ENCODE assay signal across 4 fruit fly cellular contexts in genomic region chr3L:3124519-3124918, dm6.
TF ChIP-seq lines count a peak whose summit lies in the region.

No protein-coding gene starts in this region.

- no peak for TF ChIP-seq CTCF in whole organism, embryonic (GFP tag; optimal IDR thresholded peaks at IDR 0.05; lab: Kevin White, UChicago)

TF ChIP-seq in whole organism, adult, 20 proteins besides CTCF, POLR2A, EP300 and RAD21:
- no peak for TF ChIP-seq Crg-1 (GFP tag; optimal IDR thresholded peaks at IDR 0.05; lab: Kevin White, UChicago)
- peak; percentile 4 for TF ChIP-seq cic (GFP tag; optimal IDR thresholded peaks at IDR 0.05; lab: Kevin White, UChicago)
- TF ChIP-seq tj (GFP tag; optimal IDR thresholded peaks at IDR 0.05; lab: Kevin White, UChicago) = peak; percentile 96
- no peak for TF ChIP-seq toe (GFP tag; optimal IDR thresholded peaks at IDR 0.05; lab: Kevin White, UChicago)

TF ChIP-seq in whole organism, embryonic, 481 proteins besides CTCF, POLR2A, EP300 and RAD21:
- no peak for TF ChIP-seq GATAe (GFP tag; conservative IDR thresholded peaks at IDR 0.05; lab: Robert Waterston, UW)
- no peak for TF ChIP-seq Chrac-16 (GFP tag; optimal IDR thresholded peaks at IDR 0.05; lab: Kevin White, UChicago)
- no peak for TF ChIP-seq CG4707 (GFP tag; optimal IDR thresholded peaks at IDR 0.05; lab: Kevin White, UChicago)
- TF ChIP-seq Oaz (GFP tag; IDR thresholded peaks at IDR 0.05; lab: Robert Waterston, UW) = 0 out of 2 replicates have a peak, but pooled peaks have one; percentile 16
- TF ChIP-seq grau (tag; optimal IDR thresholded peaks at IDR 0.05; lab: Kevin White, UChicago) = peak; percentile 45
- TF ChIP-seq Kr (GFP tag; optimal IDR thresholded peaks at IDR 0.05; lab: Kevin White, UChicago) = no peak
- TF ChIP-seq CG16813 (GFP tag; IDR thresholded peaks at IDR 0.05; lab: Robert Waterston, UW; ENCODE audit: partially characterized antibody) = no peak
- TF ChIP-seq Bteb2 (GFP tag; optimal IDR thresholded peaks at IDR 0.05; lab: Kevin White, UChicago) = no peak
- no peak for TF ChIP-seq zfh1 (GFP tag; IDR thresholded peaks at IDR 0.05; lab: Robert Waterston, UW)
- no peak for TF ChIP-seq CG7357 (GFP tag; IDR thresholded peaks at IDR 0.05; lab: Robert Waterston, UW)
- no peak for TF ChIP-seq amos (GFP tag; IDR thresholded peaks at IDR 0.05; lab: Robert Waterston, UW; ENCODE audit: partially characterized antibody)
- peak; percentile 66 for TF ChIP-seq Med (GFP tag; lab: Kevin White, UChicago)
- TF ChIP-seq gcm2 (GFP tag; optimal IDR thresholded peaks at IDR 0.05; lab: Kevin White, UChicago) = no peak
- TF ChIP-seq sens-2 (GFP tag; IDR thresholded peaks at IDR 0.05; lab: Robert Waterston, UW) = no peak

TF ChIP-seq in whole organism, prepupa, 60 proteins besides CTCF, POLR2A, EP300 and RAD21 (continues in another document):
- TF ChIP-seq Hr39 (GFP tag; optimal IDR thresholded peaks at IDR 0.05; lab: Kevin White, UChicago) (no peak), CG6276 (GFP tag; optimal IDR thresholded peaks at IDR 0.05; lab: Kevin White, UChicago) (no peak), esn (GFP tag; optimal IDR thresholded peaks at IDR 0.05; lab: Kevin White, UChicago) (peak; percentile 23), CG15336 (GFP tag; IDR thresholded peaks at IDR 0.05; lab: Robert Waterston, UW) (no peak), Gug (GFP tag; IDR thresholded peaks at IDR 0.05; lab: Robert Waterston, UW) (no peak), CG11294 (GFP tag; IDR thresholded peaks at IDR 0.05; lab: Robert Waterston, UW) (no peak), CG34406 (GFP tag; optimal IDR thresholded peaks at IDR 0.05; lab: Kevin White, UChicago) (no peak), achi (GFP tag; optimal IDR thresholded peaks at IDR 0.05; lab: Kevin White, UChicago) (peak; percentile 7), Sox102F (GFP tag; optimal IDR thresholded peaks at IDR 0.05; lab: Kevin White, UChicago) (no peak), acj6 (GFP tag; optimal IDR thresholded peaks at IDR 0.05; lab: Kevin White, UChicago) (no peak), CG3032 (tag; optimal IDR thresholded peaks at IDR 0.05; lab: Kevin White, UChicago) (no peak), Ets21C (GFP tag; optimal IDR thresholded peaks at IDR 0.05; lab: Kevin White, UChicago) (no peak), CG10631 (GFP tag; optimal IDR thresholded peaks at IDR 0.05; lab: Kevin White, UChicago) (no peak), CG8119 (GFP tag; IDR thresholded peaks at IDR 0.05; lab: Robert Waterston, UW) (no peak), vri (GFP tag; optimal IDR thresholded peaks at IDR 0.05; lab: Kevin White, UChicago) (no peak), Smox (GFP tag; optimal IDR thresholded peaks at IDR 0.05; lab: Kevin White, UChicago) (peak; percentile 4), CG11902 (GFP tag; optimal IDR thresholded peaks at IDR 0.05; lab: Kevin White, UChicago) (no peak), CG8632 (GFP tag; optimal IDR thresholded peaks at IDR 0.05; lab: Kevin White, UChicago) (no peak), Eip78C (GFP tag; lab: Kevin White, UChicago) (no peak), svp (GFP tag; lab: Kevin White, UChicago) (no peak), Eip93F (GFP tag; optimal IDR thresholded peaks at IDR 0.05; lab: Kevin White, UChicago) (peak; percentile 18), pdm3 (GFP tag; optimal IDR thresholded peaks at IDR 0.05; lab: Kevin White, UChicago) (no peak), eg (GFP tag; IDR thresholded peaks at IDR 0.05; lab: Robert Waterston, UW) (no peak), CG11762 (GFP tag; optimal IDR thresholded peaks at IDR 0.05; lab: Kevin White, UChicago; ENCODE audit: insufficient read depth) (no peak), fkh (GFP tag; optimal IDR thresholded peaks at IDR 0.05; lab: Kevin White, UChicago) (no peak), cyc (GFP tag; optimal IDR thresholded peaks at IDR 0.05; lab: Kevin White, UChicago) (peak; percentile 17), CG1621 (tag; optimal IDR thresholded peaks at IDR 0.05; lab: Kevin White, UChicago) (no peak), Met (GFP tag; optimal IDR thresholded peaks at IDR 0.05; lab: Kevin White, UChicago) (no peak), fd59A (GFP tag; optimal IDR thresholded peaks at IDR 0.05; lab: Kevin White, UChicago) (no peak), CG6163 (GFP tag; IDR thresholded peaks at IDR 0.05; lab: Robert Waterston, UW) (no peak), Blimp-1 (GFP tag; optimal IDR thresholded peaks at IDR 0.05; lab: Kevin White, UChicago) (no peak), Sox14 (GFP tag; optimal IDR thresholded peaks at IDR 0.05; lab: Kevin White, UChicago) (peak; percentile 29), ss (GFP tag; optimal IDR thresholded peaks at IDR 0.05; lab: Kevin White, UChicago) (no peak), dsx (GFP tag; optimal IDR thresholded peaks at IDR 0.05; lab: Kevin White, UChicago; ENCODE audit: poor library complexity, severe bottlenecking) (no peak), CG31627 (GFP tag; optimal IDR thresholded peaks at IDR 0.05; lab: Kevin White, UChicago) (peak; percentile 12), CG9139 (GFP tag; optimal IDR thresholded peaks at IDR 0.05; lab: Kevin White, UChicago) (no peak), CG7368 (GFP tag; optimal IDR thresholded peaks at IDR 0.05; lab: Kevin White, UChicago) (no peak), Lpt (GFP tag; optimal IDR thresholded peaks at IDR 0.05; lab: Kevin White, UChicago) (no peak), Ets96B (tag; optimal IDR thresholded peaks at IDR 0.05; lab: Kevin White, UChicago) (no peak), lz (GFP tag; optimal IDR thresholded peaks at IDR 0.05; lab: Kevin White, UChicago) (no peak)

TF ChIP-seq in whole organism, wandering third instar larva, 38 proteins besides CTCF, POLR2A, EP300 and RAD21:
- TF ChIP-seq foxo (GFP tag; optimal IDR thresholded peaks at IDR 0.05; lab: Kevin White, UChicago) (peak in 1 of 2 experiments; percentile 27), h (GFP tag; optimal IDR thresholded peaks at IDR 0.05; lab: Kevin White, UChicago) (peak; percentile 4), Abd-B (GFP tag; optimal IDR thresholded peaks at IDR 0.05; lab: Kevin White, UChicago) (no peak), Rel (GFP tag; optimal IDR thresholded peaks at IDR 0.05; lab: Kevin White, UChicago) (no peak), Rel (tag; optimal IDR thresholded peaks at IDR 0.05; lab: Kevin White, UChicago) (peak; percentile 1)
